Worm (Caenorhabditis elegans) whole organism, L3 larva: ENCODE measurements around the gene Y75B8A.13.

Experiments
- ceh-9 ChIP-seq: sonication (generic microtip); optimal IDR thresholded peaks from 2 replicates; lab custom pipeline; 2018; ENCODE audit warnings: missing biosample characterization, missing genetic modification characterization
- fos-1 ChIP-seq: fragments of 150-350 bp; optimal IDR thresholded peaks from 2 replicates; lab custom pipeline; 2014; ENCODE audit warnings: missing biosample characterization, missing genetic modification characterization
- nhr-12 ChIP-seq: fragments of 150-350 bp; optimal IDR thresholded peaks from 2 replicates; lab custom pipeline; 2014; ENCODE audit warnings: missing biosample characterization, missing genetic modification characterization
- nhr-237 ChIP-seq: fragments of 150-350 bp; optimal IDR thresholded peaks from 2 replicates; lab custom pipeline; 2014; ENCODE audit warnings: missing biosample characterization, missing genetic modification characterization
- nhr-76 ChIP-seq: fragments of 150-350 bp; sonication (generic microtip); optimal IDR thresholded peaks from 5 replicates; lab custom pipeline; 2014; ENCODE audit warnings: missing biosample characterization, missing genetic modification characterization
- pqm-1 ChIP-seq: fragments of 150-350 bp; optimal IDR thresholded peaks from 2 replicates; lab custom pipeline; 2017; ENCODE audit warnings: missing biosample characterization, missing genetic modification characterization, inconsistent platforms
- sea-2 ChIP-seq: fragments of 150-350 bp; sonication (generic microtip); optimal IDR thresholded peaks from 4 replicates; lab custom pipeline; 2014; ENCODE audit warnings: missing biosample characterization, missing genetic modification reagents, missing genetic modification characterization
- unc-39 ChIP-seq: sonication (generic microtip); optimal IDR thresholded peaks from 4 replicates; lab custom pipeline; 2017; ENCODE audit warnings: missing biosample characterization, missing genetic modification characterization

ce11 chrIII:12233493-12233892, 18.0 kb upstream of the Y75B8A.13 start:
- TF ChIP-seq nhr-237 (tag; lab: Kevin White, UChicago) (no peak), ceh-9 (tag; lab: Kevin White, UChicago) (no peak), nhr-76 (tag; lab: Kevin White, UChicago) (no peak), sea-2 (GFP tag; lab: Kevin White, UChicago) (no peak), nhr-12 (tag; lab: Kevin White, UChicago) (no peak), fos-1 (no peak), pqm-1 (no peak), unc-39 (no peak)
